Worm (Caenorhabditis elegans) whole organism, young adult: ENCODE measurements around the gene elpc-2.

Experiments used
- C17E4.6 ChIP-seq: fragments of 200-800 bp; sonication (Bioruptor generic); IDR thresholded peaks from 2 replicates; pipeline ENCODE4 v1.3.6; 2022; ENCODE audit warnings: missing genetic modification reagents, missing genetic modification characterization, missing compliant biosample characterization
- D2030.7 ChIP-seq: fragments of 200-800 bp; sonication (Bioruptor generic); IDR thresholded peaks from 2 replicates; pipeline ENCODE4 v1.3.6; 2022; ENCODE audit warnings: missing genetic modification reagents, missing genetic modification characterization, missing compliant biosample characterization
- F22D6.2 ChIP-seq: sonication (generic microtip); optimal IDR thresholded peaks from 2 replicates; lab custom pipeline; 2016; ENCODE audit warnings: mild to moderate bottlenecking, missing genetic modification characterization, missing compliant biosample characterization
- F23B12.7 ChIP-seq: sonication (generic microtip); optimal IDR thresholded peaks from 2 replicates; lab custom pipeline; 2017; ENCODE audit warnings: missing genetic modification characterization, mild to moderate bottlenecking, missing compliant biosample characterization, antibody characterized with exemption, moderate library complexity; ENCODE audit not compliant: insufficient read depth
- F33H1.4 ChIP-seq: fragments of 200-800 bp; sonication (Bioruptor generic); IDR thresholded peaks from 2 replicates; pipeline ENCODE4 v1.3.6; 2022; ENCODE audit warnings: missing genetic modification reagents, missing genetic modification characterization, missing compliant biosample characterization
- F37B4.10 ChIP-seq: fragments of 200-800 bp; sonication (Bioruptor generic); IDR thresholded peaks from 2 replicates; pipeline ENCODE4 v1.3.6; 2022; ENCODE audit warnings: missing genetic modification characterization, missing compliant biosample characterization
- F52B5.7 ChIP-seq: sonication (generic microtip); optimal IDR thresholded peaks from 2 replicates; lab custom pipeline; 2016; ENCODE audit warnings: mild to moderate bottlenecking, missing genetic modification characterization, missing compliant biosample characterization
- F57A8.1 ChIP-seq: fragments of 200-800 bp; sonication (Bioruptor generic); optimal IDR thresholded peaks from 2 replicates; lab custom pipeline; 2018; ENCODE audit warnings: mild to moderate bottlenecking, missing genetic modification characterization, moderate library complexity, missing compliant biosample characterization
- T26A5.8 ChIP-seq: sonication (generic microtip); optimal IDR thresholded peaks from 2 replicates; lab custom pipeline; 2016; ENCODE audit warnings: missing genetic modification characterization, missing compliant biosample characterization
- ZK185.1 ChIP-seq: sonication (generic microtip); optimal IDR thresholded peaks from 2 replicates; lab custom pipeline; 2016; ENCODE audit warnings: mild to moderate bottlenecking, missing genetic modification characterization, missing compliant biosample characterization; ENCODE audit not compliant: poor library complexity, severe bottlenecking
- ama-1 ChIP-seq, 3 experiments: fragments of 150-350 bp in 1 of 3; sonication (generic microtip) in 2 of 3; optimal IDR thresholded peaks; 2 replicates each; lab custom pipeline; 2014 to 2018; ENCODE audit warnings: missing biosample characterization in 2 of 3, missing genetic modification characterization in 2 of 3, missing genetic modification reagents in 2 of 3
- attf-6 ChIP-seq: fragments of 200-800 bp; sonication (Bioruptor generic); IDR thresholded peaks from 2 replicates; pipeline ENCODE4 v1.3.6; 2022; ENCODE audit warnings: missing genetic modification reagents, missing genetic modification characterization, missing compliant biosample characterization
- ccch-3 ChIP-seq: fragments of 200-800 bp; sonication (Bioruptor generic); optimal IDR thresholded peaks from 2 replicates; lab custom pipeline; 2018; ENCODE audit warnings: mild to moderate bottlenecking, missing genetic modification characterization, missing compliant biosample characterization
- ceh-40 ChIP-seq: fragments of 200-800 bp; sonication (Bioruptor generic); IDR thresholded peaks from 2 replicates; pipeline ENCODE4 v1.3.6; 2022; ENCODE audit warnings: missing genetic modification characterization, missing compliant biosample characterization
- ceh-58 ChIP-seq: fragments of 200-800 bp; sonication (Bioruptor generic); IDR thresholded peaks from 2 replicates; pipeline ENCODE4 v1.3.6; 2022; ENCODE audit warnings: missing genetic modification characterization, missing compliant biosample characterization
- ceh-79 ChIP-seq: sonication (generic microtip); optimal IDR thresholded peaks from 2 replicates; lab custom pipeline; 2017; ENCODE audit warnings: mild to moderate bottlenecking, missing genetic modification characterization, missing compliant biosample characterization
- die-1 ChIP-seq: sonication (generic microtip); optimal IDR thresholded peaks from 2 replicates; lab custom pipeline; 2016; ENCODE audit warnings: missing genotype, mild to moderate bottlenecking, missing genetic modification characterization, missing compliant biosample characterization
- dox-1 ChIP-seq: fragments of 200-800 bp; sonication (Bioruptor generic); IDR thresholded peaks from 2 replicates; pipeline ENCODE4 v1.3.6; 2022; ENCODE audit warnings: missing genetic modification reagents, missing genetic modification characterization, missing compliant biosample characterization
- efl-1 ChIP-seq: fragments of 150-350 bp; optimal IDR thresholded peaks from 2 replicates; lab custom pipeline; 2014; ENCODE audit warnings: missing biosample characterization, missing genetic modification reagents, missing genetic modification characterization
- egl-44 ChIP-seq: fragments of 200-800 bp; sonication (Bioruptor generic); IDR thresholded peaks from 2 replicates; pipeline ENCODE4 v1.3.6; 2022; ENCODE audit warnings: missing genetic modification reagents, missing genetic modification characterization, missing compliant biosample characterization
- ekl-4 ChIP-seq: fragments of 200-800 bp; sonication (Bioruptor generic); IDR thresholded peaks from 2 replicates; pipeline ENCODE4 v1.3.6; 2022; ENCODE audit warnings: missing genetic modification reagents, missing genetic modification characterization, missing compliant biosample characterization
- him-1 ChIP-seq: sonication (generic microtip); optimal IDR thresholded peaks from 2 replicates; lab custom pipeline; 2016; ENCODE audit warnings: missing genotype, missing genetic modification reagents, missing genetic modification characterization, missing compliant biosample characterization
- hrde-1 ChIP-seq: sonication (generic microtip); optimal IDR thresholded peaks from 2 replicates; lab custom pipeline; 2016; ENCODE audit warnings: missing genetic modification characterization, mild to moderate bottlenecking, missing compliant biosample characterization, moderate library complexity, missing genotype, missing genetic modification reagents, borderline replicate concordance
- lag-1 ChIP-seq: fragments of 200-800 bp; sonication (Bioruptor generic); IDR thresholded peaks from 2 replicates; pipeline ENCODE4 v1.3.6; 2022; ENCODE audit warnings: missing genetic modification reagents, missing genetic modification characterization, missing compliant biosample characterization
- lin-26 ChIP-seq: fragments of 200-800 bp; sonication (Bioruptor generic); IDR thresholded peaks from 2 replicates; pipeline ENCODE4 v1.3.6; 2022; ENCODE audit warnings: missing genetic modification reagents, missing genetic modification characterization, missing compliant biosample characterization
- lin-35 ChIP-seq, 3 experiments: fragments of 150-350 bp in 2 of 3; sonication (generic microtip) in 1 of 3; optimal IDR thresholded peaks; 2 replicates each; lab custom pipeline; 2014 to 2018; ENCODE audit warnings: missing biosample characterization in 3 of 3, missing genetic modification characterization in 3 of 3, missing genetic modification reagents in 3 of 3
- lin-40 ChIP-seq: sonication (generic microtip); optimal IDR thresholded peaks from 2 replicates; lab custom pipeline; 2016; ENCODE audit warnings: missing genetic modification characterization, mild to moderate bottlenecking, missing compliant biosample characterization, missing genotype, missing genetic modification reagents
- lsl-1 ChIP-seq: fragments of 200-800 bp; sonication (Bioruptor generic); optimal IDR thresholded peaks from 2 replicates; lab custom pipeline; 2018; ENCODE audit warnings: mild to moderate bottlenecking, missing genetic modification characterization, moderate library complexity, missing compliant biosample characterization
- madf-3 ChIP-seq: fragments of 200-800 bp; sonication (Bioruptor generic); IDR thresholded peaks from 2 replicates; pipeline ENCODE4 v1.3.6; 2022; ENCODE audit warnings: missing genetic modification reagents, missing genetic modification characterization, missing compliant biosample characterization
- madf-8 ChIP-seq: fragments of 200-800 bp; sonication (Bioruptor generic); conservative IDR thresholded peaks from 2 replicates; pipeline ENCODE4 v1.3.6; 2022; ENCODE audit warnings: missing genetic modification reagents, missing genetic modification characterization, missing compliant biosample characterization
- mcd-1 ChIP-seq: fragments of 200-800 bp; sonication (Bioruptor generic); IDR thresholded peaks from 2 replicates; pipeline ENCODE4 v1.3.6; 2022; ENCODE audit warnings: missing genetic modification reagents, missing genetic modification characterization, missing compliant biosample characterization
- nfya-1 ChIP-seq: sonication (generic microtip); optimal IDR thresholded peaks from 2 replicates; lab custom pipeline; 2017; ENCODE audit warnings: antibody characterized with exemption, missing compliant biosample characterization, missing genetic modification characterization, borderline replicate concordance; ENCODE audit not compliant: insufficient read depth
- nhr-80 ChIP-seq: sonication (generic microtip); optimal IDR thresholded peaks from 2 replicates; lab custom pipeline; 2016; ENCODE audit warnings: missing genetic modification characterization, missing compliant biosample characterization
- pbrm-1 ChIP-seq: fragments of 200-800 bp; sonication (Bioruptor generic); IDR thresholded peaks from 2 replicates; pipeline ENCODE4 v1.3.6; 2022; ENCODE audit warnings: missing genetic modification reagents, missing genetic modification characterization, missing compliant biosample characterization
- rcor-1 ChIP-seq: fragments of 200-800 bp; sonication (Bioruptor generic); IDR thresholded peaks from 2 replicates; pipeline ENCODE4 v1.3.6; 2022; ENCODE audit warnings: missing genetic modification reagents, missing genetic modification characterization, missing compliant biosample characterization
- repo-1 ChIP-seq: sonication (generic microtip); optimal IDR thresholded peaks from 2 replicates; lab custom pipeline; 2017; ENCODE audit warnings: mild to moderate bottlenecking, missing genetic modification characterization, missing compliant biosample characterization
- rpc-1 ChIP-seq, 2 experiments: fragments of 150-350 bp in 1 of 2; sonication (generic microtip) in 1 of 2; optimal IDR thresholded peaks; 2 replicates each; lab custom pipeline; 2014 to 2018; ENCODE audit warnings: missing biosample characterization in 1 of 2, missing genetic modification characterization in 1 of 2, missing genetic modification reagents in 1 of 2, missing genotype in 1 of 2
- sdz-38 ChIP-seq: sonication (generic microtip); optimal IDR thresholded peaks from 2 replicates; lab custom pipeline; 2016; ENCODE audit warnings: missing genotype, missing genetic modification characterization, missing compliant biosample characterization
- snpc-1.1 ChIP-seq: sonication (generic microtip); optimal IDR thresholded peaks from 2 replicates; lab custom pipeline; 2017; ENCODE audit warnings: missing genetic modification characterization, mild to moderate bottlenecking, missing compliant biosample characterization, antibody characterized with exemption, moderate library complexity, missing genotype, missing genetic modification reagents; ENCODE audit not compliant: insufficient read depth
- snpc-1.3 ChIP-seq: sonication (generic microtip); optimal IDR thresholded peaks from 2 replicates; lab custom pipeline; 2017; ENCODE audit warnings: missing genetic modification characterization, mild to moderate bottlenecking, missing compliant biosample characterization, antibody characterized with exemption, moderate library complexity, missing genotype, missing genetic modification reagents; ENCODE audit not compliant: insufficient read depth
- snpc-4 ChIP-seq, 5 experiments: fragments of 150-350 bp in 1 of 5; sonication (generic microtip) in 4 of 5; optimal IDR thresholded peaks; 2 replicates each; lab custom pipeline; 2014 to 2018; ENCODE audit warnings: missing genetic modification characterization in 5 of 5, missing biosample characterization in 3 of 5, antibody characterized with exemption in 2 of 5, mild to moderate bottlenecking in 2 of 5, missing compliant biosample characterization in 2 of 5, missing genotype in 2 of 5, moderate library complexity in 2 of 5, missing genetic modification reagents in 1 of 5
- sptf-2 ChIP-seq: fragments of 200-800 bp; sonication (Bioruptor generic); optimal IDR thresholded peaks from 2 replicates; lab custom pipeline; 2018; ENCODE audit warnings: mild to moderate bottlenecking, missing genetic modification characterization, missing compliant biosample characterization
- tbp1 ChIP-seq: fragments of 200-800 bp; sonication (Bioruptor generic); optimal IDR thresholded peaks from 2 replicates; lab custom pipeline; 2018; ENCODE audit warnings: mild to moderate bottlenecking, missing genetic modification characterization, missing compliant biosample characterization
- unc-62 ChIP-seq: fragments of 150-350 bp; optimal IDR thresholded peaks from 2 replicates; lab custom pipeline; 2014; ENCODE audit warnings: missing biosample characterization, missing genetic modification reagents, missing genetic modification characterization
- ztf-26 ChIP-seq: sonication (generic microtip); optimal IDR thresholded peaks from 2 replicates; lab custom pipeline; 2017; ENCODE audit warnings: missing genetic modification characterization, missing compliant biosample characterization
- ztf-28 ChIP-seq: fragments of 200-800 bp; sonication (Bioruptor generic); IDR thresholded peaks from 2 replicates; pipeline ENCODE4 v1.3.6; 2022; ENCODE audit warnings: missing genetic modification reagents, missing genetic modification characterization, missing compliant biosample characterization
- ztf-6 ChIP-seq: fragments of 200-800 bp; sonication (Bioruptor generic); IDR thresholded peaks from 2 replicates; pipeline ENCODE4 v1.3.6; 2022; ENCODE audit warnings: missing genetic modification reagents, missing genetic modification characterization, missing compliant biosample characterization

Gene elpc-2

DNA sequence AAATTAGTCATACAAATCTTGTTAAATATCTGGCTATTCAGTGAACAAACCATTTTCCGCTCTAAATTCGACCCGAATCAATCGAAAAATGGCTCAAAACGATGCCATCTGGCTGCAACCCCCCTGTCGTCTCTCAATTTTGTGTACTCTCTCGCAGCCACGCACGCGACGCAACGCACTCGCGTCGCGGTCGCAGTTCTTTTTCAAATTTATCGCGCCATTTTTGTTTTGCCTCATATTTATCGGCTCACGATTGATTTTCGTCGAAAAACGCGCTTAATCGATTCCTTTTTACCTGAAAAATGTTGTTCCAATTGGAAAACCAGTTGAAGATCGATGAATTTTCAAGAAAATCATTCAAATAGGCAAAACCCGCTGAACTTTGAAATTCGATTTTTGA lies 40.4 kb downstream of the elpc-2 start:
- TF ChIP-seq ekl-4 (GFP tag; lab: Robert Waterston, UW) = no peak
- no peak for TF ChIP-seq rcor-1
- peak; percentile 3 for TF ChIP-seq hrde-1 (tag; lab: Kevin White, UChicago)
- no peak for TF ChIP-seq pbrm-1 (GFP tag; lab: Robert Waterston, UW)
- TF ChIP-seq snpc-1.3 (tag; lab: Kevin White, UChicago) = peak; percentile 31
- no peak for TF ChIP-seq F52B5.7 (tag; lab: Kevin White, UChicago)
- TF ChIP-seq ceh-79 (tag; lab: Kevin White, UChicago) = no peak
- no peak for TF ChIP-seq F22D6.2
- no peak for TF ChIP-seq F57A8.1 (GFP tag; lab: Kevin White, UChicago)
- TF ChIP-seq lsl-1 = peak; percentile 32
- no peak for TF ChIP-seq ccch-3
- TF ChIP-seq nhr-80 (tag; lab: Kevin White, UChicago) = no peak
- TF ChIP-seq F37B4.10 (GFP tag; lab: Robert Waterston, UW) = no peak
- peak; percentile 40 for TF ChIP-seq efl-1 (GFP tag; lab: Kevin White, UChicago)
- no peak for TF ChIP-seq madf-8
- no peak for TF ChIP-seq snpc-1.1 (tag; lab: Kevin White, UChicago)
- 0 out of 2 replicates have a peak, but pooled peaks have one; percentile 15 for TF ChIP-seq mcd-1
- TF ChIP-seq ceh-58 = no peak
- TF ChIP-seq dox-1 = peak; percentile 44; the same call in 1 of the 2 replicates
- peak; percentile 98 for TF ChIP-seq madf-3 (GFP tag; lab: Robert Waterston, UW)
- TF ChIP-seq C17E4.6 (GFP tag; lab: Robert Waterston, UW) = 0 out of 2 replicates have a peak, but pooled peaks have one; percentile 43
- TF ChIP-seq lag-1 (GFP tag; lab: Robert Waterston, UW) = no peak
- TF ChIP-seq tbp1 (GFP tag; lab: Kevin White, UChicago) = no peak
- TF ChIP-seq die-1 (tag; lab: Kevin White, UChicago) = no peak
- TF ChIP-seq sdz-38 (tag; lab: Kevin White, UChicago) = no peak
- no peak for TF ChIP-seq ZK185.1 (tag; lab: Kevin White, UChicago)
- TF ChIP-seq T26A5.8 = no peak
- TF ChIP-seq ama-1 (optimal IDR thresholded peaks at IDR 0.05; lab: Kevin White, UChicago) = no peak
- no peak for TF ChIP-seq ama-1 (GFP tag; optimal IDR thresholded peaks at IDR 0.05; lab: Kevin White, UChicago)
- TF ChIP-seq ztf-6 = no peak
- no peak for TF ChIP-seq repo-1 (tag; lab: Kevin White, UChicago)
- no peak for TF ChIP-seq ceh-40 (GFP tag; lab: Robert Waterston, UW)
- TF ChIP-seq ztf-28 (GFP tag; lab: Robert Waterston, UW) = no peak
- no peak for TF ChIP-seq nfya-1
- no peak for TF ChIP-seq unc-62 (GFP tag; lab: Kevin White, UChicago)
- TF ChIP-seq attf-6 (GFP tag; lab: Robert Waterston, UW) = no peak
- no peak for TF ChIP-seq F33H1.4 (GFP tag; lab: Robert Waterston, UW)
- no peak for TF ChIP-seq lin-40 (tag; lab: Kevin White, UChicago)
- peak in 1 of 3 experiments; percentile 9 for TF ChIP-seq lin-35 (GFP tag; optimal IDR thresholded peaks at IDR 0.05; lab: Kevin White, UChicago)
- TF ChIP-seq F23B12.7 (tag; lab: Kevin White, UChicago) = no peak
- no peak for TF ChIP-seq rpc-1 (optimal IDR thresholded peaks at IDR 0.05; lab: Kevin White, UChicago)
- no peak for TF ChIP-seq rpc-1 (tag; optimal IDR thresholded peaks at IDR 0.05; lab: Kevin White, UChicago)
- TF ChIP-seq D2030.7 = peak; percentile 66
- TF ChIP-seq snpc-4 (GFP tag; optimal IDR thresholded peaks at IDR 0.05; lab: Kevin White, UChicago) = no peak
- no peak for TF ChIP-seq snpc-4 (tag; optimal IDR thresholded peaks at IDR 0.05; lab: Kevin White, UChicago)
- TF ChIP-seq sptf-2 (GFP tag; lab: Kevin White, UChicago) = no peak
- TF ChIP-seq ztf-26 (tag; lab: Kevin White, UChicago) = no peak
- no peak for TF ChIP-seq egl-44 (GFP tag; lab: Robert Waterston, UW)
- peak; percentile 40 for TF ChIP-seq him-1 (tag; lab: Kevin White, UChicago)
- TF ChIP-seq lin-26 (GFP tag; lab: Robert Waterston, UW) = no peak
